Worm (Caenorhabditis elegans): Measurements from ENCODE around the gene lbp-4.

- no peak for TF ChIP-seq C17E4.6 (GFP tag; IDR thresholded peaks at IDR 0.05)
- TF ChIP-seq ztf-26 (tag; optimal IDR thresholded peaks at IDR 0.05), result no peak
- TF ChIP-seq lin-40 (tag; optimal IDR thresholded peaks at IDR 0.05), result no peak
- no peak for TF ChIP-seq F57A8.1 (GFP tag; optimal IDR thresholded peaks at IDR 0.05)
- no peak for TF ChIP-seq ccch-3 (GFP tag; optimal IDR thresholded peaks at IDR 0.05)
- TF ChIP-seq pha-4 (tag; optimal IDR thresholded peaks at IDR 0.05), result no peak
- TF ChIP-seq ama-1 (optimal IDR thresholded peaks at IDR 0.05), result no peak
- no peak for TF ChIP-seq ama-1 (GFP tag; optimal IDR thresholded peaks at IDR 0.05)
- TF ChIP-seq Y53F4B.3 (GFP tag; IDR thresholded peaks at IDR 0.05), result no peak
- no peak for TF ChIP-seq let-607 (tag; optimal IDR thresholded peaks at IDR 0.05)
Observed at ce11 chrV:7774143-7774595, 46.2 kb upstream of the lbp-4 start, which contains the start of gene grl-10.

Measured in whole organism, young adult.